Fruit fly (Drosophila melanogaster): Measurements from ENCODE around the gene CG45676.

DNA sequence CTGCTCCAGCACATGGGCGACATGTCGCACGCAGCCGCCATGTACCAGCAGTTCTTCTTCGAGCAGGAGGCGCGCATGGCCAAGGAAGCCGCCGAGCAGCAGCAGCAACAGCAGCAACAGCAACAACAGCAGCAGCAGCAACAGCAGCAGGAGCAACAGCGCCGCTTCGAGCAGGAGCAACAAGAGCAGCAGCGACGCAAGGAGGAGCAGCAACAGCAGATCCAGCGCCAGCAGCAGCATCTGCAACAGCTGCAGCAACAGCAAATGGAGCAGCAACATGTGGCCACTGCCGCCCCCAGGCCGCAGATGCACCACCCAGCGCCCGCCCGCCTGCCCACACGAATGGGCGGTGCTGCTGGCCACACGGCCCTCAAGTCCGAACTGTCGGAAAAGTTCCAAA is 43.5 kb upstream of the CG45676 start:
- TF ChIP-seq usp (GFP tag; optimal IDR thresholded peaks at IDR 0.05), result no peak
- no peak for TF ChIP-seq CG8478 (optimal IDR thresholded peaks at IDR 0.05)
- TF ChIP-seq EcR (GFP tag; optimal IDR thresholded peaks at IDR 0.05), result no peak
- no peak for TF ChIP-seq psq (optimal IDR thresholded peaks at IDR 0.05)
